Fruit fly (Drosophila melanogaster) whole organism, embryonic: ENCODE data around the gene Lipt2.
A peak's percentile ranks its signal among the peaks of the same experiment; 100 is the strongest.

Experiments used
- Blimp-1 ChIP-seq: fragments of 200-800 bp; sonication (Bioruptor generic); optimal IDR thresholded peaks from 3 replicates; lab custom pipeline; 2018; ENCODE audit warnings: missing biosample characterization, missing genetic modification characterization, mild to moderate bottlenecking, moderate library complexity, missing genetic modification reagents
- BtbVII ChIP-seq: fragments of 200-800 bp; sonication (Bioruptor generic); optimal IDR thresholded peaks from 3 replicates; lab custom pipeline; 2017; ENCODE audit warnings: missing biosample characterization, mild to moderate bottlenecking, missing genetic modification characterization
- CG10654 ChIP-seq: fragments of 200-800 bp; sonication (Bioruptor generic); optimal IDR thresholded peaks from 2 replicates; lab custom pipeline; 2016; ENCODE audit warnings: missing biosample characterization, missing genetic modification characterization
- CG12071 ChIP-seq: fragments of 200-800 bp; sonication (Bioruptor generic); optimal IDR thresholded peaks from 3 replicates; lab custom pipeline; 2018; ENCODE audit warnings: missing biosample characterization, mild to moderate bottlenecking, missing genetic modification characterization
- CG12391 ChIP-seq: fragments of 200-800 bp; sonication (Bioruptor generic); optimal IDR thresholded peaks from 3 replicates; lab custom pipeline; 2018; ENCODE audit warnings: missing biosample characterization, mild to moderate bottlenecking, missing genetic modification characterization, moderate library complexity
- CG15514 ChIP-seq: fragments of 200-800 bp; sonication (Bioruptor generic); optimal IDR thresholded peaks from 3 replicates; lab custom pipeline; 2017; ENCODE audit warnings: missing biosample characterization, missing genetic modification characterization, mild to moderate bottlenecking, moderate library complexity, missing genetic modification reagents
- CG15601 ChIP-seq: fragments of 200-800 bp; sonication (Bioruptor generic); optimal IDR thresholded peaks from 3 replicates; lab custom pipeline; 2019; ENCODE audit warnings: missing biosample characterization, mild to moderate bottlenecking, missing genetic modification characterization, moderate library complexity
- CG1647 ChIP-seq: fragments of 200-800 bp; sonication (Bioruptor generic); optimal IDR thresholded peaks from 3 replicates; lab custom pipeline; 2016; ENCODE audit warnings: missing biosample characterization, missing genetic modification characterization
- CG17186 ChIP-seq: fragments of 200-800 bp; sonication (Bioruptor generic); optimal IDR thresholded peaks from 3 replicates; lab custom pipeline; 2017; ENCODE audit warnings: missing biosample characterization, missing genetic modification reagents, missing genetic modification characterization
- CG1832 ChIP-seq: fragments of 200-800 bp; sonication (Bioruptor generic); optimal IDR thresholded peaks from 2 replicates; lab custom pipeline; 2017; ENCODE audit warnings: missing biosample characterization, mild to moderate bottlenecking, missing genetic modification characterization, inconsistent platforms
- CG2120 ChIP-seq: fragments of 200-800 bp; sonication (Bioruptor generic); optimal IDR thresholded peaks from 3 replicates; lab custom pipeline; 2016; ENCODE audit warnings: missing biosample characterization, missing genetic modification characterization
- CG32767 ChIP-seq: fragments of 200-800 bp; sonication (Bioruptor generic); IDR thresholded peaks from 2 replicates; pipeline ENCODE4 v1.3.6; 2022; ENCODE audit warnings: missing biosample characterization, missing genetic modification characterization
- CG5180 ChIP-seq: fragments of 200-800 bp; sonication (Bioruptor generic); optimal IDR thresholded peaks from 3 replicates; lab custom pipeline; 2017; ENCODE audit warnings: missing biosample characterization, missing genetic modification characterization, mild to moderate bottlenecking, moderate library complexity, missing genetic modification reagents
- CG5953 ChIP-seq: fragments of 200-800 bp; sonication (Bioruptor generic); IDR thresholded peaks from 2 replicates; pipeline ENCODE4 v1.3.6; 2022; ENCODE audit warnings: missing biosample characterization, missing genetic modification characterization
- CG8478 ChIP-seq: fragments of >200 bp; optimal IDR thresholded peaks from 2 replicates; lab custom pipeline; 2018
- CG9817 ChIP-seq: fragments of 200-800 bp; sonication (Bioruptor generic); optimal IDR thresholded peaks from 2 replicates; lab custom pipeline; 2018; ENCODE audit warnings: missing biosample characterization, mild to moderate bottlenecking, missing genetic modification characterization, moderate library complexity
- CHES-1-like ChIP-seq: fragments of 200-800 bp; sonication (Bioruptor generic); optimal IDR thresholded peaks from 2 replicates; lab custom pipeline; 2016; ENCODE audit warnings: missing biosample characterization, missing genetic modification characterization
- D19B ChIP-seq: fragments of 200-800 bp; sonication (Bioruptor generic); optimal IDR thresholded peaks from 2 replicates; lab custom pipeline; 2017; ENCODE audit warnings: missing biosample characterization, mild to moderate bottlenecking, missing genetic modification characterization
- Dp ChIP-seq: fragments of 200-800 bp; sonication (Bioruptor generic); optimal IDR thresholded peaks from 2 replicates; lab custom pipeline; 2018; ENCODE audit warnings: missing biosample characterization, mild to moderate bottlenecking, missing genetic modification characterization, moderate library complexity
- Ets65A ChIP-seq: fragments of 200-800 bp; sonication (Bioruptor generic); peaks from one replicate; lab custom pipeline; 2016; ENCODE audit warnings: missing biosample characterization, missing genetic modification characterization
- HHEX ChIP-seq: fragments of 200-800 bp; sonication (Bioruptor generic); optimal IDR thresholded peaks from 3 replicates; lab custom pipeline; 2017; ENCODE audit warnings: missing biosample characterization, mild to moderate bottlenecking, missing genetic modification characterization, missing genetic modification reagents
- HmgZ ChIP-seq: fragments of 200-800 bp; sonication (Bioruptor generic); optimal IDR thresholded peaks from 2 replicates; lab custom pipeline; 2018; ENCODE audit warnings: missing biosample characterization, mild to moderate bottlenecking, missing genetic modification characterization
- Mrtf ChIP-seq: fragments of 200-800 bp; sonication (Bioruptor generic); IDR thresholded peaks from 3 replicates; pipeline ENCODE4 v1.3.6; 2022; ENCODE audit warnings: missing biosample characterization, missing genetic modification characterization
- NC2β ChIP-seq: fragments of 200-800 bp; sonication (Bioruptor generic); optimal IDR thresholded peaks from 2 replicates; lab custom pipeline; 2016; ENCODE audit warnings: missing biosample characterization, missing genetic modification characterization
- Nf-YB ChIP-seq: fragments of 200-800 bp; sonication (Bioruptor generic); optimal IDR thresholded peaks from 3 replicates; lab custom pipeline; 2019; ENCODE audit warnings: missing biosample characterization, mild to moderate bottlenecking, missing genetic modification characterization, moderate library complexity
- Opbp ChIP-seq: fragments of 200-800 bp; sonication (Bioruptor generic); IDR thresholded peaks from 3 replicates; pipeline ENCODE4 v1.3.6; 2022; ENCODE audit warnings: missing biosample characterization, missing genetic modification characterization; ENCODE audit not compliant: partially characterized antibody
- Side ChIP-seq: fragments of 200-800 bp; sonication (Bioruptor generic); optimal IDR thresholded peaks from 2 replicates; lab custom pipeline; 2016; ENCODE audit warnings: missing biosample characterization, missing genetic modification characterization
- Ssrp ChIP-seq: fragments of 200-800 bp; sonication (Bioruptor generic); optimal IDR thresholded peaks from 2 replicates; lab custom pipeline; 2018; ENCODE audit warnings: missing biosample characterization, mild to moderate bottlenecking, missing genetic modification characterization, moderate library complexity
- Trl ChIP-seq, 3 experiments: fragments of >200 bp in 2 of 3; fragments of 200-800 bp in 1 of 3; sonication (Bioruptor generic) in 1 of 3; optimal IDR thresholded peaks; 2 replicates in 1 of 3; 3 replicates in 2 of 3; lab custom pipeline; 2016 to 2017; ENCODE audit warnings: missing biosample characterization in 1 of 3, missing genetic modification characterization in 1 of 3
- ash1 ChIP-seq: fragments of 200-800 bp; sonication (Bioruptor generic); optimal IDR thresholded peaks from 2 replicates; lab custom pipeline; 2018; ENCODE audit warnings: missing biosample characterization, mild to moderate bottlenecking, missing genetic modification characterization
- caup ChIP-seq: fragments of 200-800 bp; sonication (Bioruptor generic); optimal IDR thresholded peaks from 3 replicates; lab custom pipeline; 2017; ENCODE audit warnings: missing biosample characterization, mild to moderate bottlenecking, missing genetic modification characterization, moderate library complexity; ENCODE audit not compliant: severe bottlenecking
- chinmo ChIP-seq: fragments of 200-800 bp; sonication (Bioruptor generic); IDR thresholded peaks from 4 replicates; pipeline ENCODE4 v1.3.6; 2022; ENCODE audit warnings: missing biosample characterization, missing genetic modification characterization; ENCODE audit not compliant: partially characterized antibody
- cwo ChIP-seq: fragments of 200-800 bp; sonication (Bioruptor generic); optimal IDR thresholded peaks from 3 replicates; lab custom pipeline; 2017; ENCODE audit warnings: missing biosample characterization, missing genetic modification characterization, mild to moderate bottlenecking, moderate library complexity, missing genetic modification reagents
- exex ChIP-seq: fragments of 200-800 bp; sonication (Bioruptor generic); optimal IDR thresholded peaks from 4 replicates; lab custom pipeline; 2018; ENCODE audit warnings: missing biosample characterization, mild to moderate bottlenecking, missing genetic modification characterization, moderate library complexity
- gt ChIP-seq: fragments of 200-800 bp; sonication (Bioruptor generic); IDR thresholded peaks from 2 replicates; pipeline ENCODE4 v1.3.6; 2022; ENCODE audit warnings: missing biosample characterization, missing genetic modification characterization
- jumu ChIP-seq: fragments of 200-800 bp; sonication (Bioruptor generic); optimal IDR thresholded peaks from 3 replicates; lab custom pipeline; 2016; ENCODE audit warnings: missing biosample characterization, missing genetic modification characterization
- lab ChIP-seq: fragments of 200-800 bp; sonication (Bioruptor generic); optimal IDR thresholded peaks from 3 replicates; lab custom pipeline; 2017; ENCODE audit warnings: missing biosample characterization, missing genetic modification characterization, mild to moderate bottlenecking, moderate library complexity, missing genetic modification reagents
- nom ChIP-seq: fragments of 200-800 bp; sonication (Bioruptor generic); optimal IDR thresholded peaks from 2 replicates; lab custom pipeline; 2017; ENCODE audit warnings: missing biosample characterization, missing genetic modification characterization, mild to moderate bottlenecking, moderate library complexity, missing genetic modification reagents
- otp ChIP-seq: fragments of 200-800 bp; sonication (Bioruptor generic); IDR thresholded peaks from 3 replicates; pipeline ENCODE4, ENCODE4 v1.3.6; 2022; ENCODE audit warnings: missing biosample characterization, missing genetic modification characterization
- pzg ChIP-seq: fragments of 200-800 bp; sonication (Bioruptor generic); optimal IDR thresholded peaks from 3 replicates; lab custom pipeline; 2018; ENCODE audit warnings: missing biosample characterization, mild to moderate bottlenecking, missing genetic modification characterization, moderate library complexity
- sob ChIP-seq: fragments of 200-800 bp; sonication (Bioruptor generic); IDR thresholded peaks from 2 replicates; pipeline ENCODE4 v1.3.6; 2022; ENCODE audit warnings: missing biosample characterization, missing genetic modification characterization
- sqz ChIP-seq: fragments of 200-800 bp; sonication (Bioruptor generic); optimal IDR thresholded peaks from 3 replicates; lab custom pipeline; 2018; ENCODE audit warnings: missing biosample characterization, mild to moderate bottlenecking, missing genetic modification characterization
- stc ChIP-seq: fragments of 200-800 bp; sonication (Bioruptor generic); IDR thresholded peaks from 2 replicates; pipeline ENCODE4 v1.3.6; 2022; ENCODE audit warnings: missing biosample characterization, missing genetic modification characterization
- toy ChIP-seq: fragments of 200-800 bp; sonication (Bioruptor generic); IDR thresholded peaks from 2 replicates; pipeline ENCODE4 v1.3.6; 2022; ENCODE audit warnings: missing biosample characterization, missing genetic modification characterization
- vfl ChIP-seq: fragments of 200-800 bp; sonication (Bioruptor generic); optimal IDR thresholded peaks from 2 replicates; lab custom pipeline; 2016; ENCODE audit warnings: missing biosample characterization, missing genetic modification characterization
- yki ChIP-seq: fragments of >200 bp; optimal IDR thresholded peaks from 3 replicates; lab custom pipeline; 2018
- zen ChIP-seq: fragments of 200-800 bp; sonication (Bioruptor generic); optimal IDR thresholded peaks from 3 replicates; lab custom pipeline; 2018; ENCODE audit warnings: missing biosample characterization, mild to moderate bottlenecking, missing genetic modification characterization, moderate library complexity
- zfh2 ChIP-seq: fragments of 200-800 bp; sonication (Bioruptor generic); optimal IDR thresholded peaks from 2 replicates; lab custom pipeline; 2016; ENCODE audit warnings: missing biosample characterization, missing genetic modification characterization

Lipt2 gene

DNA sequence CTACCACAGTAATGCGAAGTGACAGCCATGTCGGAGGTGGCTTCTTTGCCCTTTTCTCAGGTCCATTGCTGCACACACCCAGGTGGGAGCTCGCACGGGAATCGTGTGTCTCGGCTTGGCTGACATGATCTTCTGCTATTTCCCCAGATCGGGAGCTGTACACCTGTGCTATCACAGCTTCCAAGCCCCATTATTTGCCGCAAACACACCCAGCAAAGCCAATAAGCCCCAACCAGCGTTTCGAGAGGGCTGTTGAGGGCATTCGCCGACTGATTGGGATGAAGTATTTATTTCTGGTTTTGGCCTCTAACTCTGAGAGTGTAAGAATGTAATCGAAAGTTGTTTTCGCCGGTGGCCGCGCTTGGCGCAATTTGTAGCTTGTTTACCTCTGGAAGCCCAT lies 20.5 kb upstream of the Lipt2 start (continued):
- TF ChIP-seq CG1647 (GFP tag; lab: Kevin White, UChicago) (no peak), CG15601 (tag; lab: Kevin White, UChicago) (no peak), CG2120 (GFP tag; lab: Kevin White, UChicago) (no peak), CG15514 (GFP tag; lab: Kevin White, UChicago) (peak; percentile 22), D19B (GFP tag; lab: Kevin White, UChicago) (no peak), CG5953 (GFP tag; lab: Robert Waterston, UW) (no peak), Ssrp (tag; lab: Kevin White, UChicago) (no peak), caup (GFP tag; lab: Kevin White, UChicago) (no peak), CG12071 (no peak), otp (GFP tag; lab: Robert Waterston, UW) (0 out of 3 replicates have a peak, but pooled peaks have one; percentile 14), exex (tag; lab: Kevin White, UChicago) (no peak), CG1832 (GFP tag; lab: Kevin White, UChicago) (no peak), jumu (GFP tag; lab: Kevin White, UChicago) (no peak), lab (GFP tag; lab: Kevin White, UChicago) (peak; percentile 41), stc (no peak), zen (tag; lab: Kevin White, UChicago) (no peak), CG17186 (GFP tag; lab: Kevin White, UChicago) (no peak), Ets65A (GFP tag; lab: Kevin White, UChicago) (peak; percentile 81), toy (GFP tag; lab: Robert Waterston, UW) (no peak), HHEX (GFP tag; lab: Kevin White, UChicago) (no peak), Mrtf (GFP tag; lab: Robert Waterston, UW) (no peak), CG9817 (tag; lab: Kevin White, UChicago) (no peak), vfl (no peak)

dm6 chr3R:4453213-4453956 lies 16.3 kb upstream of the Lipt2 start:
- TF ChIP-seq Dp (GFP tag; lab: Kevin White, UChicago): peak; percentile 4
- TF ChIP-seq pzg (GFP tag; lab: Kevin White, UChicago): peak; percentile 69
- no peak for TF ChIP-seq CG10654
- no peak for TF ChIP-seq ash1 (GFP tag; lab: Kevin White, UChicago)
- TF ChIP-seq sqz (GFP tag; lab: Kevin White, UChicago): peak; percentile 55
- peak; percentile 98 to 99 for TF ChIP-seq Trl (optimal IDR thresholded peaks at IDR 0.05; lab: Kevin White, UChicago)
- TF ChIP-seq Trl (GFP tag; optimal IDR thresholded peaks at IDR 0.05; lab: Kevin White, UChicago): peak; percentile 74
- TF ChIP-seq CHES-1-like (GFP tag; lab: Kevin White, UChicago): peak; percentile 1
- peak; percentile 25 for TF ChIP-seq NC2β (GFP tag; lab: Kevin White, UChicago)
- TF ChIP-seq sob (GFP tag; lab: Robert Waterston, UW): 0 out of 2 replicates have a peak, but pooled peaks have one; percentile 19
- peak; percentile 41 for TF ChIP-seq HmgZ (tag; lab: Kevin White, UChicago)
- TF ChIP-seq Opbp (GFP tag; lab: Robert Waterston, UW): peak; percentile 52; the same call in 1 of the 3 replicates
- no peak for TF ChIP-seq zfh2 (GFP tag; lab: Kevin White, UChicago)
- TF ChIP-seq Nf-YB: no peak
- 0 out of 4 replicates have a peak, but pooled peaks have one; percentile 79 for TF ChIP-seq chinmo
- TF ChIP-seq Side (GFP tag; lab: Kevin White, UChicago): peak; percentile 14
- no peak for TF ChIP-seq CG12391 (tag; lab: Kevin White, UChicago)
- peak; percentile 57 for TF ChIP-seq BtbVII (GFP tag; lab: Kevin White, UChicago)
- TF ChIP-seq Blimp-1 (GFP tag; lab: Kevin White, UChicago): peak; percentile 21
- TF ChIP-seq cwo (GFP tag; lab: Kevin White, UChicago): peak; percentile 15
- peak; percentile 93 for TF ChIP-seq yki (lab: Kevin White, UChicago)
- TF ChIP-seq nom (GFP tag; lab: Kevin White, UChicago): peak; percentile 76
- TF ChIP-seq gt (GFP tag; lab: Robert Waterston, UW): peak; percentile 21; the same call in 1 of the 2 replicates
- TF ChIP-seq CG5180: peak; percentile 96
- TF ChIP-seq CG8478 (lab: Kevin White, UChicago): no peak
- peak; percentile 95 for TF ChIP-seq CG32767 (GFP tag; lab: Robert Waterston, UW)
